Fruit fly (Drosophila melanogaster) S2 (cell line): ENCODE results near the gene Cp15.

Source experiments
- CG8478 ChIP-seq: fragments of >200 bp; optimal IDR thresholded peaks from 2 replicates; lab custom pipeline; 2018
- CTCF ChIP-seq, 2 experiments: fragments of >200 bp; optimal IDR thresholded peaks; 2 replicates each; lab custom pipeline; 2018

dm6 chr3L:8695959-8696358, 32.3 kb upstream of the Cp15 start:
- TF ChIP-seq CTCF (optimal IDR thresholded peaks at IDR 0.05; lab: Kevin White, UChicago) (no peak), CG8478 (lab: Kevin White, UChicago) (no peak)
